Worm (Caenorhabditis elegans): ENCODE measurements around the gene ZK418.13.

DNA sequence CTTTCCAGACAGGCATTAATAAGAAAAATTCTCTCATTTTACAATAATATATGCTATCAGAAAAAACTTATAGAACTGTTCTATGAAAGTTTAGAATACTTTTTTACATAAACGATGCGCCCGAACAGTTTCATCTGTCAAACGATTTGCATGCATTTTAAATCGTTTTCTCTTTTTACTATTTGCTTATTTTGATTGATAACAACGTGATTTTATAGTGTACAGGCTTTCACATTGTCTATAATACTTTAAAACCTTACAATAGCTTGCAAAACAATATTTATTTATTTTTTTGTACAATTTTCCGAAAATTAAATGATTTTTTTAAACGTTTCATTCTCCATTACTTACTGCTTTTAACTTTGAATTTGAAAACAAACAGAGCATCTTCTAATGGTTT, 30.6 kb downstream of the ZK418.13 start, which contains the start of gene R01H2.7:
- no peak for TF ChIP-seq unc-62 (GFP tag; optimal IDR thresholded peaks at IDR 0.05)
- TF ChIP-seq sptf-2 (GFP tag; optimal IDR thresholded peaks at IDR 0.05), result no peak
- TF ChIP-seq akir-1 (GFP tag; optimal IDR thresholded peaks at IDR 0.05), result no peak
- no peak for TF ChIP-seq pha-4 (tag; optimal IDR thresholded peaks at IDR 0.05)
- TF ChIP-seq lsl-1 (GFP tag; optimal IDR thresholded peaks at IDR 0.05), result no peak
- no peak for TF ChIP-seq lin-35 (GFP tag; optimal IDR thresholded peaks at IDR 0.05)

Measured in whole organism, young adult.